Fruit fly (Drosophila melanogaster) whole organism, wandering third instar larva: Measurements from ENCODE around the gene CG15864.

Experiments used
- Dif ChIP-seq: fragments of 200-275, 200-300 bp; sonication (Bioruptor generic); optimal IDR thresholded peaks from 2 replicates; lab custom pipeline; 2018; ENCODE audit warnings: missing biosample characterization, missing genetic modification characterization; ENCODE audit not compliant: partially characterized antibody
- Myc ChIP-seq: fragments of >200 bp; optimal IDR thresholded peaks from 2 replicates; lab custom pipeline; 2017
- OdsH ChIP-seq: fragments of 200-800 bp; sonication (Bioruptor generic); optimal IDR thresholded peaks from 2 replicates; lab custom pipeline; 2016; ENCODE audit warnings: missing biosample characterization, mild to moderate bottlenecking, missing genetic modification characterization
- pan ChIP-seq: fragments of >200 bp; optimal IDR thresholded peaks from 2 replicates; lab custom pipeline; 2017

- TF ChIP-seq Myc (lab: Kevin White, UChicago) (no peak), pan (lab: Kevin White, UChicago) (no peak), OdsH (GFP tag; lab: Kevin White, UChicago) (no peak), Dif (GFP tag; lab: Kevin White, UChicago) (no peak)
Observed at dm6 chr3R:8223074-8223597, 25.1 kb upstream of the CG15864 start.
